Fruit fly (Drosophila melanogaster) whole organism, embryonic: ENCODE results near the gene RpL35.

Experiments used
- ATbp ChIP-seq: fragments of 200-800 bp; sonication (Bioruptor generic); optimal IDR thresholded peaks from 2 replicates; lab custom pipeline; 2017; ENCODE audit warnings: missing biosample characterization, mild to moderate bottlenecking, missing genetic modification characterization, missing genetic modification reagents
- Aef1 ChIP-seq: fragments of 200-800 bp; sonication (Bioruptor generic); IDR thresholded peaks from 3 replicates; pipeline ENCODE4 v1.3.6; 2022; ENCODE audit warnings: missing biosample characterization, missing genetic modification characterization
- Atf3 ChIP-seq: fragments of 200-800 bp; sonication (Bioruptor generic); optimal IDR thresholded peaks from 3 replicates; lab custom pipeline; 2016; ENCODE audit warnings: missing biosample characterization, missing genetic modification characterization
- CG10274 ChIP-seq: fragments of 200-800 bp; sonication (Bioruptor generic); optimal IDR thresholded peaks from 3 replicates; lab custom pipeline; 2017; ENCODE audit warnings: missing biosample characterization, mild to moderate bottlenecking, missing genetic modification characterization
- CG10431 ChIP-seq: fragments of 200-800 bp; sonication (Bioruptor generic); optimal IDR thresholded peaks from 3 replicates; lab custom pipeline; 2018; ENCODE audit warnings: missing biosample characterization, mild to moderate bottlenecking, missing genetic modification characterization
- CG11085 ChIP-seq: fragments of 200-800 bp; sonication (Bioruptor generic); IDR thresholded peaks from 2 replicates; pipeline ENCODE4 v1.3.6; 2022; ENCODE audit warnings: missing biosample characterization, missing genetic modification characterization
- CG11695 ChIP-seq: fragments of 200-800 bp; sonication (Bioruptor generic); IDR thresholded peaks from 3 replicates; pipeline ENCODE4 v1.3.6; 2022; ENCODE audit warnings: missing biosample characterization, missing genetic modification characterization
- CG14050 ChIP-seq: fragments of 200-800 bp; sonication (Bioruptor generic); IDR thresholded peaks from 3 replicates; pipeline ENCODE4 v1.3.6; 2022; ENCODE audit warnings: missing biosample characterization, missing genetic modification characterization
- CG14441 ChIP-seq: fragments of 200-800 bp; sonication (Bioruptor generic); IDR thresholded peaks from 2 replicates; pipeline ENCODE4 v1.3.6; 2022; ENCODE audit warnings: missing biosample characterization, missing genetic modification characterization
- CG14667 ChIP-seq: fragments of 200-800 bp; sonication (Bioruptor generic); IDR thresholded peaks from 2 replicates; pipeline ENCODE4 v1.3.6; 2022; ENCODE audit warnings: missing biosample characterization, missing genetic modification characterization
- CG15696 ChIP-seq: fragments of 200-800 bp; sonication (Bioruptor generic); optimal IDR thresholded peaks from 2 replicates; lab custom pipeline; 2019; ENCODE audit warnings: missing biosample characterization, mild to moderate bottlenecking, missing genetic modification characterization, moderate library complexity
- CG17186 ChIP-seq: fragments of 200-800 bp; sonication (Bioruptor generic); optimal IDR thresholded peaks from 3 replicates; lab custom pipeline; 2017; ENCODE audit warnings: missing biosample characterization, missing genetic modification reagents, missing genetic modification characterization
- CG2202 ChIP-seq: fragments of 200-800 bp; sonication (Bioruptor generic); optimal IDR thresholded peaks from 2 replicates; lab custom pipeline; 2018; ENCODE audit warnings: missing biosample characterization, mild to moderate bottlenecking, missing genetic modification characterization
- CG2889 ChIP-seq: fragments of 200-800 bp; sonication (Bioruptor generic); IDR thresholded peaks from 3 replicates; pipeline ENCODE4 v1.3.6; 2022; ENCODE audit warnings: missing biosample characterization, missing genetic modification characterization
- CG31365 ChIP-seq: fragments of 200-800 bp; sonication (Bioruptor generic); optimal IDR thresholded peaks from 2 replicates; lab custom pipeline; 2018; ENCODE audit warnings: missing biosample characterization, mild to moderate bottlenecking, missing genetic modification characterization
- CG32772 ChIP-seq: fragments of 200-800 bp; sonication (Bioruptor generic); IDR thresholded peaks from 2 replicates; pipeline ENCODE4 v1.3.6; 2022; ENCODE audit warnings: missing biosample characterization, missing genetic modification characterization
- CG5953 ChIP-seq: fragments of 200-800 bp; sonication (Bioruptor generic); IDR thresholded peaks from 2 replicates; pipeline ENCODE4 v1.3.6; 2022; ENCODE audit warnings: missing biosample characterization, missing genetic modification characterization
- CG7357 ChIP-seq: fragments of 200-800 bp; sonication (Bioruptor generic); IDR thresholded peaks from 3 replicates; pipeline ENCODE4 v1.3.6; 2022; ENCODE audit warnings: missing biosample characterization, missing genetic modification characterization
- CG7372 ChIP-seq: fragments of 200-800 bp; sonication (Bioruptor generic); IDR thresholded peaks from 2 replicates; pipeline ENCODE4 v1.3.6; 2022; ENCODE audit warnings: missing biosample characterization, missing genetic modification characterization
- CG8478 ChIP-seq: fragments of >200 bp; optimal IDR thresholded peaks from 2 replicates; lab custom pipeline; 2018
- Dip2 ChIP-seq: fragments of 200-800 bp; sonication (Bioruptor generic); IDR thresholded peaks from 2 replicates; pipeline ENCODE4 v1.3.6; 2022; ENCODE audit warnings: missing biosample characterization, missing genetic modification characterization
- Doc3 ChIP-seq: fragments of 200-800 bp; sonication (Bioruptor generic); IDR thresholded peaks from 3 replicates; pipeline ENCODE4 v1.3.6; 2022; ENCODE audit warnings: missing biosample characterization, missing genetic modification characterization; ENCODE audit not compliant: partially characterized antibody
- Fer1 ChIP-seq: fragments of 200-800 bp; sonication (Bioruptor generic); optimal IDR thresholded peaks from 2 replicates; lab custom pipeline; 2017; ENCODE audit warnings: missing biosample characterization, mild to moderate bottlenecking, missing genetic modification characterization
- Hmr ChIP-seq: fragments of 200-800 bp; sonication (Bioruptor generic); optimal IDR thresholded peaks from 3 replicates; lab custom pipeline; 2017; ENCODE audit warnings: mild to moderate bottlenecking, missing biosample characterization, missing genetic modification reagents, missing genetic modification characterization
- Hr39 ChIP-seq: fragments of >200 bp; optimal IDR thresholded peaks from 2 replicates; lab custom pipeline; 2017
- Kr ChIP-seq: fragments of 200-800 bp; sonication (Bioruptor generic); optimal IDR thresholded peaks from 2 replicates; lab custom pipeline; 2017; ENCODE audit warnings: missing biosample characterization, mild to moderate bottlenecking, missing genetic modification characterization
- Mad ChIP-seq: fragments of 200-800 bp; sonication (Bioruptor generic); optimal IDR thresholded peaks from 2 replicates; lab custom pipeline; 2016; ENCODE audit warnings: missing biosample characterization, missing genetic modification characterization
- Nf-YB ChIP-seq: fragments of 200-800 bp; sonication (Bioruptor generic); optimal IDR thresholded peaks from 3 replicates; lab custom pipeline; 2019; ENCODE audit warnings: missing biosample characterization, mild to moderate bottlenecking, missing genetic modification characterization, moderate library complexity
- Rx ChIP-seq: fragments of 200-800 bp; sonication (Bioruptor generic); IDR thresholded peaks from 2 replicates; pipeline ENCODE4 v1.3.6; 2022; ENCODE audit warnings: missing biosample characterization, missing genetic modification characterization
- Scr ChIP-seq: fragments of 200-800 bp; sonication (Bioruptor generic); IDR thresholded peaks from 2 replicates; pipeline ENCODE4 v1.3.6; 2022; ENCODE audit warnings: missing biosample characterization, missing genetic modification characterization; ENCODE audit not compliant: partially characterized antibody
- Sin3A ChIP-seq: fragments of >200 bp; optimal IDR thresholded peaks from 2 replicates; lab custom pipeline; 2018
- Spps ChIP-seq: fragments of 200-800 bp; sonication (Bioruptor generic); optimal IDR thresholded peaks from 2 replicates; lab custom pipeline; 2018; ENCODE audit warnings: missing biosample characterization, mild to moderate bottlenecking, missing genetic modification characterization
- Taf1 ChIP-seq: fragments of 200-800 bp; sonication (Bioruptor generic); IDR thresholded peaks from 2 replicates; pipeline ENCODE4 v1.3.6; 2022; ENCODE audit warnings: missing biosample characterization, missing genetic modification characterization
- al ChIP-seq: fragments of 200-800 bp; sonication (Bioruptor generic); IDR thresholded peaks from 2 replicates; pipeline ENCODE4 v1.3.6; 2022; ENCODE audit warnings: missing biosample characterization, missing genetic modification characterization
- bsh ChIP-seq, 2 experiments: fragments of 200-800 bp; sonication (Bioruptor generic); optimal IDR thresholded peaks; 2 replicates each; lab custom pipeline; 2017 to 2018; ENCODE audit warnings: mild to moderate bottlenecking in 2 of 2, missing biosample characterization in 2 of 2, missing genetic modification characterization in 2 of 2, moderate library complexity in 1 of 2
- chm ChIP-seq: fragments of 200-800 bp; sonication (Bioruptor generic); IDR thresholded peaks from 2 replicates; pipeline ENCODE4 v1.3.6; 2022; ENCODE audit warnings: missing biosample characterization, missing genetic modification characterization
- chn ChIP-seq: fragments of 200-800 bp; sonication (Bioruptor generic); optimal IDR thresholded peaks from 2 replicates; lab custom pipeline; 2016; ENCODE audit warnings: missing biosample characterization, missing genetic modification characterization
- dysf ChIP-seq: fragments of 200-800 bp; sonication (Bioruptor generic); IDR thresholded peaks from 3 replicates; pipeline ENCODE4 v1.3.6; 2022; ENCODE audit warnings: missing biosample characterization, missing genetic modification characterization
- fd102C ChIP-seq: fragments of 200-800 bp; sonication (Bioruptor generic); optimal IDR thresholded peaks from 2 replicates; lab custom pipeline; 2018; ENCODE audit warnings: missing biosample characterization, mild to moderate bottlenecking, missing genetic modification characterization, moderate library complexity
- gce ChIP-seq: fragments of 200-800 bp; sonication (Bioruptor generic); IDR thresholded peaks from 3 replicates; pipeline ENCODE4 v1.3.6; 2022; ENCODE audit warnings: missing biosample characterization, missing genetic modification characterization
- gcm ChIP-seq: fragments of 200-800 bp; sonication (Bioruptor generic); optimal IDR thresholded peaks from 2 replicates; lab custom pipeline; 2019; ENCODE audit warnings: missing biosample characterization, mild to moderate bottlenecking, missing genetic modification characterization, moderate library complexity
- hb ChIP-seq: fragments of 200-800 bp; sonication (Bioruptor generic); IDR thresholded peaks from 3 replicates; pipeline ENCODE4 v1.3.6; 2022; ENCODE audit warnings: missing biosample characterization, missing genetic modification characterization; ENCODE audit not compliant: partially characterized antibody
- kah ChIP-seq: fragments of 200-800 bp; sonication (Bioruptor generic); optimal IDR thresholded peaks from 2 replicates; lab custom pipeline; 2018; ENCODE audit warnings: missing biosample characterization, mild to moderate bottlenecking, missing genetic modification characterization
- kay ChIP-seq: fragments of 200-800 bp; sonication (Bioruptor generic); optimal IDR thresholded peaks from 2 replicates; lab custom pipeline; 2016; ENCODE audit warnings: missing biosample characterization, missing genetic modification characterization
- onecut ChIP-seq: fragments of 200-800 bp; sonication (Bioruptor generic); IDR thresholded peaks from 2 replicates; pipeline ENCODE4 v1.3.6; 2022; ENCODE audit warnings: missing biosample characterization, missing genetic modification characterization
- run ChIP-seq: fragments of 200-800 bp; sonication (Bioruptor generic); optimal IDR thresholded peaks from 3 replicates; lab custom pipeline; 2018; ENCODE audit warnings: missing biosample characterization, mild to moderate bottlenecking, missing genetic modification characterization
- sim ChIP-seq: fragments of 200-800 bp; sonication (Bioruptor generic); IDR thresholded peaks from 2 replicates; pipeline ENCODE4 v1.3.6; 2022; ENCODE audit warnings: missing biosample characterization, missing genetic modification characterization
- slbo ChIP-seq: fragments of 200-800 bp; sonication (Bioruptor generic); IDR thresholded peaks from 2 replicates; pipeline ENCODE4 v1.3.6; 2022; ENCODE audit warnings: missing biosample characterization, missing genetic modification characterization
- ttk ChIP-seq: fragments of 200-800 bp; sonication (Bioruptor generic); IDR thresholded peaks from 2 replicates; pipeline ENCODE4 v2.1.2; 2022; ENCODE audit warnings: missing biosample characterization, missing genetic modification characterization
- tx ChIP-seq: fragments of 200-800 bp; sonication (Bioruptor generic); optimal IDR thresholded peaks from 2 replicates; lab custom pipeline; 2016; ENCODE audit warnings: missing biosample characterization, missing genetic modification characterization
- unpg ChIP-seq: fragments of 200-800 bp; sonication (Bioruptor generic); optimal IDR thresholded peaks from 3 replicates; lab custom pipeline; 2018; ENCODE audit warnings: missing biosample characterization, mild to moderate bottlenecking, missing genetic modification characterization, moderate library complexity
- z ChIP-seq: fragments of 200-800 bp; sonication (Bioruptor generic); IDR thresholded peaks from 3 replicates; pipeline ENCODE4 v1.3.6; 2022; ENCODE audit warnings: missing biosample characterization, missing genetic modification characterization
- zen2 ChIP-seq: fragments of 200-800 bp; sonication (Bioruptor generic); IDR thresholded peaks from 3 replicates; pipeline ENCODE4 v1.3.6; 2022; ENCODE audit warnings: missing biosample characterization, missing genetic modification characterization; ENCODE audit not compliant: partially characterized antibody
- zf30C ChIP-seq: fragments of 200-800 bp; sonication (Bioruptor generic); optimal IDR thresholded peaks from 3 replicates; lab custom pipeline; 2018; ENCODE audit warnings: missing biosample characterization, mild to moderate bottlenecking, missing genetic modification characterization

Gene RpL35

DNA sequence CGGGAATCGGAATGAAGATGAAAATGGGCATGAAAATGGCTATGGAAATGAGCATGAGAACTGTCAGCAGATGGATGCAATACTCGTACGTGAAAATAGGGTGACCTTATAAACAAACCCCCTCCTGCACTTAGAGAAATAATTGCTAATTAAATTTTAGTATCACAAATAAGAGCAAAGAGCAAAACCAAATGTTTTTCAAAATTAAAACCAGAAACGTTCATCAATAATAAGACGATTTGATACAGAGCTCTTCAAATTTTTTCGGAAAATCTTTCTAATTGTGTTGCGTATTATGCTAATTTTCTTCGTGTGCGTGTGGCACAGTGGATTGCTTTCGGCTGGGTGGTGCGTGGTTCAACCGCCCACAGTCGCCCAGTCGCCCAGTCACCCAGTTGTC, 26.0 kb upstream of the RpL35 start (continued):
- TF ChIP-seq onecut (GFP tag; lab: Robert Waterston, UW): no peak
- TF ChIP-seq fd102C (GFP tag; lab: Kevin White, UChicago): no peak
- no peak for TF ChIP-seq CG2889 (GFP tag; lab: Robert Waterston, UW)
- TF ChIP-seq CG32772: no peak
- no peak for TF ChIP-seq Mad (GFP tag; lab: Kevin White, UChicago)
- no peak for TF ChIP-seq sim
- TF ChIP-seq Scr (GFP tag; lab: Robert Waterston, UW): no peak
- no peak for TF ChIP-seq CG10274 (GFP tag; lab: Kevin White, UChicago)
- TF ChIP-seq zf30C (GFP tag; lab: Kevin White, UChicago): peak; percentile 18
- no peak for TF ChIP-seq Atf3 (GFP tag; lab: Kevin White, UChicago)
- no peak for TF ChIP-seq Sin3A
- TF ChIP-seq Doc3 (GFP tag; lab: Robert Waterston, UW): no peak
- TF ChIP-seq Spps: no peak
- no peak for TF ChIP-seq kah (GFP tag; lab: Kevin White, UChicago)
- no peak for TF ChIP-seq Kr (GFP tag; lab: Kevin White, UChicago)
- TF ChIP-seq Rx (GFP tag; lab: Robert Waterston, UW): no peak
- no peak for TF ChIP-seq kay (GFP tag; lab: Kevin White, UChicago)
- TF ChIP-seq CG11695 (GFP tag; lab: Robert Waterston, UW): no peak
- no peak for TF ChIP-seq CG7372 (GFP tag; lab: Robert Waterston, UW)
- no peak for TF ChIP-seq ttk
- TF ChIP-seq slbo: no peak
- no peak for TF ChIP-seq Nf-YB (GFP tag; lab: Kevin White, UChicago)
- TF ChIP-seq CG15696 (tag; lab: Kevin White, UChicago): no peak
- no peak for TF ChIP-seq CG8478 (lab: Kevin White, UChicago)
- TF ChIP-seq tx (GFP tag; lab: Kevin White, UChicago): no peak
- TF ChIP-seq CG11085: no peak
- TF ChIP-seq bsh (GFP tag; optimal IDR thresholded peaks at IDR 0.05; lab: Kevin White, UChicago): peak in 1 of 2 experiments; percentile 56
- TF ChIP-seq Fer1: no peak
- TF ChIP-seq CG2202 (tag; lab: Kevin White, UChicago): no peak
- no peak for TF ChIP-seq dysf (GFP tag; lab: Robert Waterston, UW)
- peak; percentile 11 for TF ChIP-seq ATbp
- no peak for TF ChIP-seq al (GFP tag; lab: Robert Waterston, UW)
- no peak for TF ChIP-seq hb
- TF ChIP-seq CG31365 (tag; lab: Kevin White, UChicago): no peak
- no peak for TF ChIP-seq zen2 (GFP tag; lab: Robert Waterston, UW)
- no peak for TF ChIP-seq CG10431 (GFP tag; lab: Kevin White, UChicago)
- TF ChIP-seq Aef1 (GFP tag; lab: Robert Waterston, UW): no peak
- TF ChIP-seq CG7357 (GFP tag; lab: Robert Waterston, UW): no peak
- no peak for TF ChIP-seq Taf1
- no peak for TF ChIP-seq Hr39
- no peak for TF ChIP-seq run (tag; lab: Kevin White, UChicago)
- no peak for TF ChIP-seq gce (GFP tag; lab: Robert Waterston, UW)
- TF ChIP-seq CG14441 (GFP tag; lab: Robert Waterston, UW): no peak
- TF ChIP-seq CG14667 (GFP tag; lab: Robert Waterston, UW): no peak
- TF ChIP-seq CG17186 (GFP tag; lab: Kevin White, UChicago): no peak
- no peak for TF ChIP-seq CG14050
- peak; percentile 35 for TF ChIP-seq unpg (GFP tag; lab: Kevin White, UChicago)
- no peak for TF ChIP-seq Hmr (GFP tag; lab: Kevin White, UChicago)
- no peak for TF ChIP-seq chn
- TF ChIP-seq Dip2 (GFP tag; lab: Robert Waterston, UW): no peak
- no peak for TF ChIP-seq chm
- TF ChIP-seq CG5953 (GFP tag; lab: Robert Waterston, UW): no peak
- TF ChIP-seq z (GFP tag; lab: Robert Waterston, UW): no peak
- TF ChIP-seq gcm (GFP tag; lab: Kevin White, UChicago): no peak
